Worm (Caenorhabditis elegans): Measurements from ENCODE around the gene rol-6.

rol-6 gene

ce11 chrII:8738955-8739354 is 6.1 kb downstream of the rol-6 start:
- TF ChIP-seq nhr-12 (tag; optimal IDR thresholded peaks at IDR 0.05) (no peak), hlh-1 (tag; optimal IDR thresholded peaks at IDR 0.05) (no peak), nhr-76 (tag; optimal IDR thresholded peaks at IDR 0.05) (no peak), nhr-2 (tag; optimal IDR thresholded peaks at IDR 0.05) (no peak), sem-2 (GFP tag; optimal IDR thresholded peaks at IDR 0.05) (no peak), elt-1 (tag; optimal IDR thresholded peaks at IDR 0.05; ENCODE audit: borderline replicate concordance, insufficient read depth) (no peak), sptf-1 (tag; optimal IDR thresholded peaks at IDR 0.05) (no peak), elt-3 (tag; optimal IDR thresholded peaks at IDR 0.05) (no peak), mls-2 (tag; optimal IDR thresholded peaks at IDR 0.05) (no peak), tbx-8 (GFP tag; optimal IDR thresholded peaks at IDR 0.05) (no peak), ceh-39 (tag; optimal IDR thresholded peaks at IDR 0.05) (no peak), ces-1 (GFP tag; optimal IDR thresholded peaks at IDR 0.05) (no peak), snpc-4 (tag; optimal IDR thresholded peaks at IDR 0.05) (no peak), nhr-28 (tag; optimal IDR thresholded peaks at IDR 0.05) (no peak), unc-120 (tag; optimal IDR thresholded peaks at IDR 0.05; ENCODE audit: poor library complexity, severe bottlenecking) (no peak), zip-8 (tag; optimal IDR thresholded peaks at IDR 0.05) (no peak), blmp-1 (tag; optimal IDR thresholded peaks at IDR 0.05) (no peak)

ce11 chrII:8740326-8740949 is 7.6 kb downstream of the rol-6 start:
- TF ChIP-seq mls-2 (tag; optimal IDR thresholded peaks at IDR 0.05) (no peak), nhr-237 (tag; optimal IDR thresholded peaks at IDR 0.05) (peak; percentile 14), tbx-8 (GFP tag; optimal IDR thresholded peaks at IDR 0.05) (no peak), flh-1 (GFP tag; optimal IDR thresholded peaks at IDR 0.05) (no peak)

ce11 chrII:8741277-8741676 is 8.4 kb downstream of the rol-6 start:
- no peak for TF ChIP-seq snpc-4 (tag; optimal IDR thresholded peaks at IDR 0.05)
- TF ChIP-seq hlh-1 (tag; optimal IDR thresholded peaks at IDR 0.05), result peak; percentile 19

- TF ChIP-seq sptf-1 (tag; optimal IDR thresholded peaks at IDR 0.05) (no peak), M03D4.4 (tag; optimal IDR thresholded peaks at IDR 0.05) (no peak), unc-62 (GFP tag; optimal IDR thresholded peaks at IDR 0.05) (no peak), elt-3 (tag; optimal IDR thresholded peaks at IDR 0.05) (no peak), ceh-39 (tag; optimal IDR thresholded peaks at IDR 0.05) (no peak), nhr-28 (tag; optimal IDR thresholded peaks at IDR 0.05) (no peak), hlh-1 (tag; optimal IDR thresholded peaks at IDR 0.05) (no peak), nhr-76 (tag; optimal IDR thresholded peaks at IDR 0.05) (no peak), drap-1 (GFP tag; optimal IDR thresholded peaks at IDR 0.05) (no peak), bed-3 (GFP tag; optimal IDR thresholded peaks at IDR 0.05) (no peak)
Measured at ce11 chrII:8742006-8742847, 9.4 kb downstream of the rol-6 start.

ce11 chrII:8742972-8743371 is 10.1 kb downstream of the rol-6 start:
- no peak for TF ChIP-seq blmp-1 (tag; optimal IDR thresholded peaks at IDR 0.05)
- no peak for TF ChIP-seq nhr-237 (tag; optimal IDR thresholded peaks at IDR 0.05)
- TF ChIP-seq nhr-76 (tag; optimal IDR thresholded peaks at IDR 0.05), result no peak
- no peak for TF ChIP-seq lin-32 (GFP tag; optimal IDR thresholded peaks at IDR 0.05)
- no peak for TF ChIP-seq lsy-2 (tag; optimal IDR thresholded peaks at IDR 0.05)
- TF ChIP-seq M03D4.4 (tag; optimal IDR thresholded peaks at IDR 0.05), result no peak
- TF ChIP-seq unc-39 (tag; optimal IDR thresholded peaks at IDR 0.05), result no peak
- no peak for TF ChIP-seq sptf-1 (tag; optimal IDR thresholded peaks at IDR 0.05)

- TF ChIP-seq elt-3 (tag; optimal IDR thresholded peaks at IDR 0.05) (no peak), unc-120 (tag; optimal IDR thresholded peaks at IDR 0.05; ENCODE audit: poor library complexity, severe bottlenecking) (peak; percentile 29)
Measured at ce11 chrII:8743379-8744173, 10.7 kb downstream of the rol-6 start, which contains the start of gene mak-1. TSS of gene mak-1 (plus strand) at chrII:8744071.
